Worm (Caenorhabditis elegans): ENCODE results near the gene F14D2.14.

Gene F14D2.14

ce11 chrII:3358834-3359233 is 11.0 kb upstream of the F14D2.14 start, which contains the start of the genes lido-14 and bath-27:
lido-14 (plus strand) TSS chrII:3359134.
bath-27 (plus strand) TSS chrII:3359139.
- no peak for TF ChIP-seq lin-35 (GFP tag; optimal IDR thresholded peaks at IDR 0.05)
- TF ChIP-seq zag-1 (tag; optimal IDR thresholded peaks at IDR 0.05): no peak

ce11 chrII:3349820-3350291 is 2.1 kb upstream of the F14D2.14 start, which contains the start of gene F14D2.8:
F14D2.8 (minus strand) TSS chrII:3349870.
- TF ChIP-seq mdl-1 (tag; optimal IDR thresholded peaks at IDR 0.05) (no peak), sup-37 (GFP tag; optimal IDR thresholded peaks at IDR 0.05) (no peak), nhr-76 (tag; optimal IDR thresholded peaks at IDR 0.05) (no peak), C16A3.4 (tag; optimal IDR thresholded peaks at IDR 0.05) (no peak), sptf-1 (tag; optimal IDR thresholded peaks at IDR 0.05) (no peak), irx-1 (tag; optimal IDR thresholded peaks at IDR 0.05) (no peak), nhr-47 (tag; optimal IDR thresholded peaks at IDR 0.05) (no peak)

- TF ChIP-seq egl-13 (tag; optimal IDR thresholded peaks at IDR 0.05): no peak
- TF ChIP-seq irx-1 (tag; optimal IDR thresholded peaks at IDR 0.05): no peak
- no peak for TF ChIP-seq hlh-4 (tag; optimal IDR thresholded peaks at IDR 0.05)
- TF ChIP-seq lin-35 (GFP tag; optimal IDR thresholded peaks at IDR 0.05): no peak
- no peak for TF ChIP-seq nhr-19 (GFP tag; conservative IDR thresholded peaks at IDR 0.05)
- no peak for TF ChIP-seq pag-3 (tag; optimal IDR thresholded peaks at IDR 0.05; ENCODE audit: borderline replicate concordance, insufficient read depth)
- no peak for TF ChIP-seq ceh-82 (tag; optimal IDR thresholded peaks at IDR 0.05)
- TF ChIP-seq pax-3 (tag; optimal IDR thresholded peaks at IDR 0.05): no peak
- TF ChIP-seq mdl-1 (tag; optimal IDR thresholded peaks at IDR 0.05): no peak
- TF ChIP-seq nhr-84 (tag; optimal IDR thresholded peaks at IDR 0.05): no peak
- TF ChIP-seq snpc-4 (tag; optimal IDR thresholded peaks at IDR 0.05): no peak
- no peak for TF ChIP-seq C34B4.2 (tag; optimal IDR thresholded peaks at IDR 0.05)
- no peak for TF ChIP-seq elt-3 (tag; optimal IDR thresholded peaks at IDR 0.05)
- no peak for TF ChIP-seq lin-14 (GFP tag; optimal IDR thresholded peaks at IDR 0.05)
- no peak for TF ChIP-seq zag-1 (tag; optimal IDR thresholded peaks at IDR 0.05)
Observed at ce11 chrII:3346328-3346780, 1.4 kb downstream of the F14D2.14 start, which contains the start of gene bath-30. bath-30 (minus strand) TSS chrII:3346378.

- TF ChIP-seq grh-1 (GFP tag; IDR thresholded peaks at IDR 0.05): no peak
- TF ChIP-seq nhr-237 (tag; optimal IDR thresholded peaks at IDR 0.05): no peak
- TF ChIP-seq nhr-20 (tag; optimal IDR thresholded peaks at IDR 0.05): no peak
- TF ChIP-seq unc-98 (GFP tag; IDR thresholded peaks at IDR 0.05): no peak
- TF ChIP-seq pax-3 (tag; optimal IDR thresholded peaks at IDR 0.05): no peak
- TF ChIP-seq isw-1 (GFP tag; IDR thresholded peaks at IDR 0.05): no peak
- TF ChIP-seq C16A3.4 (tag; optimal IDR thresholded peaks at IDR 0.05): no peak
- no peak for TF ChIP-seq irx-1 (tag; optimal IDR thresholded peaks at IDR 0.05)
- TF ChIP-seq lin-39 (tag; optimal IDR thresholded peaks at IDR 0.05): no peak
- TF ChIP-seq unc-62 (GFP tag; optimal IDR thresholded peaks at IDR 0.05): no peak
- TF ChIP-seq nhr-19 (GFP tag; conservative IDR thresholded peaks at IDR 0.05): no peak
- no peak for TF ChIP-seq F16B12.6 (tag; optimal IDR thresholded peaks at IDR 0.05)
- no peak for TF ChIP-seq mdl-1 (tag; optimal IDR thresholded peaks at IDR 0.05)
- no peak for TF ChIP-seq xbp-1 (tag; optimal IDR thresholded peaks at IDR 0.05)
- TF ChIP-seq dpl-1 (GFP tag; optimal IDR thresholded peaks at IDR 0.05): no peak
Observed at ce11 chrII:3344917-3345316, 2.9 kb downstream of the F14D2.14 start, which contains the start of gene bath-28. bath-28 (minus strand) TSS chrII:3344967.

ce11 chrII:3343714-3344113 is 4.1 kb downstream of the F14D2.14 start, which contains the start of gene F14D2.15:
F14D2.15 (minus strand) TSS chrII:3343814.
- no peak for TF ChIP-seq efl-1 (optimal IDR thresholded peaks at IDR 0.05)
- no peak for TF ChIP-seq efl-1 (GFP tag; optimal IDR thresholded peaks at IDR 0.05 in 1 of 2)
- TF ChIP-seq snpc-4 (tag; optimal IDR thresholded peaks at IDR 0.05): no peak
- no peak for TF ChIP-seq grh-1 (GFP tag; IDR thresholded peaks at IDR 0.05)
